Worm (Caenorhabditis elegans): ENCODE data around the gene akt-2.
A peak's percentile ranks its signal among the peaks of the same experiment; 100 is the strongest.

The akt-2 gene

ce11 chrX:14164234-14164633, 16.7 kb downstream of the akt-2 start, which contains the start of gene vha-20 (continued):
- TF ChIP-seq arid-1 (GFP tag; conservative IDR thresholded peaks at IDR 0.05) (no peak), lin-13 (GFP tag; optimal IDR thresholded peaks at IDR 0.05) (no peak), ZK337.2 (GFP tag; IDR thresholded peaks at IDR 0.05) (no peak), nhr-10 (tag; optimal IDR thresholded peaks at IDR 0.05) (no peak), zip-2 (tag; optimal IDR thresholded peaks at IDR 0.05) (no peak), ztf-7 (tag; optimal IDR thresholded peaks at IDR 0.05) (no peak), F37D6.2 (tag; optimal IDR thresholded peaks at IDR 0.05) (no peak), ceh-62 (tag; optimal IDR thresholded peaks at IDR 0.05) (no peak), D1046.2 (GFP tag; IDR thresholded peaks at IDR 0.05) (no peak), vab-7 (GFP tag; IDR thresholded peaks at IDR 0.05) (no peak), lin-39 (tag; optimal IDR thresholded peaks at IDR 0.05) (no peak), madf-5 (GFP tag; IDR thresholded peaks at IDR 0.05) (no peak), ctbp-1 (GFP tag; IDR thresholded peaks at IDR 0.05) (0 out of 2 replicates have a peak, but pooled peaks have one; percentile 9), php-3 (GFP tag; IDR thresholded peaks at IDR 0.05) (no peak), spr-1 (tag; optimal IDR thresholded peaks at IDR 0.05) (no peak), ztf-11 (tag; optimal IDR thresholded peaks at IDR 0.05) (no peak), F49E8.2 (tag; optimal IDR thresholded peaks at IDR 0.05; ENCODE audit: borderline replicate concordance) (no peak), mxl-2 (GFP tag; conservative IDR thresholded peaks at IDR 0.05) (no peak), lim-7 (GFP tag; IDR thresholded peaks at IDR 0.05) (no peak), lir-3 (tag; optimal IDR thresholded peaks at IDR 0.05) (no peak), tag-97 (GFP tag; IDR thresholded peaks at IDR 0.05) (no peak), cey-2 (tag; optimal IDR thresholded peaks at IDR 0.05; ENCODE audit: borderline replicate concordance, insufficient read depth) (no peak), nhr-102 (tag; optimal IDR thresholded peaks at IDR 0.05) (peak; percentile 17), lin-1 (GFP tag; IDR thresholded peaks at IDR 0.05) (no peak), duxl-1 (tag; optimal IDR thresholded peaks at IDR 0.05; ENCODE audit: poor library complexity) (no peak), aha-1 (tag) (peak; percentile 26), egl-43 (GFP tag; IDR thresholded peaks at IDR 0.05) (0 out of 2 replicates have a peak, but pooled peaks have one; percentile 42), madf-9 (GFP tag; conservative IDR thresholded peaks at IDR 0.05) (no peak), ceh-32 (tag; optimal IDR thresholded peaks at IDR 0.05; ENCODE audit: poor library complexity) (no peak), gei-8 (GFP tag; optimal IDR thresholded peaks at IDR 0.05) (no peak), T20F7.1 (GFP tag; optimal IDR thresholded peaks at IDR 0.05) (no peak), hif-1 (tag; optimal IDR thresholded peaks at IDR 0.05) (no peak), unc-39 (tag; optimal IDR thresholded peaks at IDR 0.05) (no peak), nhr-6 (tag; optimal IDR thresholded peaks at IDR 0.05) (no peak), tra-1 (GFP tag; IDR thresholded peaks at IDR 0.05) (0 out of 2 replicates have a peak, but pooled peaks have one; percentile 38), ceh-20 (GFP tag; IDR thresholded peaks at IDR 0.05) (no peak), jun-1 (tag; optimal IDR thresholded peaks at IDR 0.05) (no peak), snpc-1.2 (GFP tag; IDR thresholded peaks at IDR 0.05) (0 out of 2 replicates have a peak, but pooled peaks have one; percentile 34), zfp-2 (tag; optimal IDR thresholded peaks at IDR 0.05) (no peak), egl-27 (tag; optimal IDR thresholded peaks at IDR 0.05) (no peak), ceh-82 (tag; optimal IDR thresholded peaks at IDR 0.05) (no peak), nhr-25 (tag; optimal IDR thresholded peaks at IDR 0.05; ENCODE audit: borderline replicate concordance, insufficient read depth) (no peak), ZK546.5 (tag; optimal IDR thresholded peaks at IDR 0.05) (no peak), hlh-11 (tag; optimal IDR thresholded peaks at IDR 0.05) (peak; percentile 23), nhr-77 (tag; optimal IDR thresholded peaks at IDR 0.05) (no peak), R02D3.7 (tag; optimal IDR thresholded peaks at IDR 0.05) (no peak), F26F4.8 (GFP tag; conservative IDR thresholded peaks at IDR 0.05) (no peak), lin-38 (GFP tag; IDR thresholded peaks at IDR 0.05) (peak; percentile 50; the same call in 1 of the 2 replicates), dmd-6 (GFP tag; IDR thresholded peaks at IDR 0.05) (0 out of 2 replicates have a peak, but pooled peaks have one; percentile 11), Y5F2A.4 (GFP tag; optimal IDR thresholded peaks at IDR 0.05) (no peak), daf-19 (GFP tag; conservative IDR thresholded peaks at IDR 0.05) (no peak)
